Fruit fly (Drosophila melanogaster) whole organism, embryonic: ENCODE data around the gene mthl9.
A peak's percentile ranks its signal among the peaks of the same experiment; 100 is the strongest.

Experiments used
- BEAF-32 ChIP-seq: fragments of 200-800 bp; sonication (Bioruptor generic); optimal IDR thresholded peaks from 3 replicates; lab custom pipeline; 2017; ENCODE audit warnings: missing biosample characterization, missing genetic modification characterization, mild to moderate bottlenecking, moderate library complexity, missing genetic modification reagents
- Bgb ChIP-seq: fragments of 200-800 bp; sonication (Bioruptor generic); IDR thresholded peaks from 2 replicates; pipeline ENCODE4 v1.3.6; 2022; ENCODE audit warnings: missing biosample characterization, missing genetic modification characterization; ENCODE audit not compliant: partially characterized antibody
- CG10274 ChIP-seq: fragments of 200-800 bp; sonication (Bioruptor generic); optimal IDR thresholded peaks from 3 replicates; lab custom pipeline; 2017; ENCODE audit warnings: missing biosample characterization, mild to moderate bottlenecking, missing genetic modification characterization
- CG11398 ChIP-seq: fragments of 200-800 bp; sonication (Bioruptor generic); optimal IDR thresholded peaks from 2 replicates; lab custom pipeline; 2016; ENCODE audit warnings: missing biosample characterization, missing genetic modification characterization
- CG11695 ChIP-seq: fragments of 200-800 bp; sonication (Bioruptor generic); IDR thresholded peaks from 3 replicates; pipeline ENCODE4 v1.3.6; 2022; ENCODE audit warnings: missing biosample characterization, missing genetic modification characterization
- CG12659 ChIP-seq: fragments of 200-800 bp; sonication (Bioruptor generic); optimal IDR thresholded peaks from 3 replicates; lab custom pipeline; 2017; ENCODE audit warnings: mild to moderate bottlenecking, missing biosample characterization, missing genetic modification reagents, missing genetic modification characterization
- CG17328 ChIP-seq: fragments of 200-800 bp; sonication (Bioruptor generic); IDR thresholded peaks from 2 replicates; pipeline ENCODE4 v1.3.6; 2022; ENCODE audit warnings: missing biosample characterization, missing genetic modification characterization
- CG18619 ChIP-seq: fragments of 200-800 bp; sonication (Bioruptor generic); optimal IDR thresholded peaks from 3 replicates; lab custom pipeline; 2017; ENCODE audit warnings: missing biosample characterization, mild to moderate bottlenecking, missing genetic modification characterization
- CG30020 ChIP-seq: fragments of 200-800 bp; optimal IDR thresholded peaks from 2 replicates; lab custom pipeline; 2019; ENCODE audit warnings: missing biosample characterization, mild to moderate bottlenecking, missing genetic modification characterization, moderate library complexity
- CG30431 ChIP-seq: fragments of 200-800 bp; sonication (Bioruptor generic); optimal IDR thresholded peaks from 2 replicates; lab custom pipeline; 2017; ENCODE audit warnings: missing biosample characterization, missing genetic modification characterization
- CG3995 ChIP-seq: fragments of 200-800 bp; sonication (Bioruptor generic); optimal IDR thresholded peaks from 3 replicates; lab custom pipeline; 2016; ENCODE audit warnings: missing biosample characterization, missing genetic modification characterization
- CG6175 ChIP-seq: fragments of 200-800 bp; sonication (Bioruptor generic); IDR thresholded peaks from 3 replicates; pipeline ENCODE4 v1.3.6; 2022; ENCODE audit warnings: missing biosample characterization, missing genetic modification characterization
- CG7271 ChIP-seq: fragments of 200-800 bp; sonication (Bioruptor generic); optimal IDR thresholded peaks from 2 replicates; lab custom pipeline; 2018; ENCODE audit warnings: missing biosample characterization, mild to moderate bottlenecking, missing genetic modification characterization, moderate library complexity
- CG8924 ChIP-seq: fragments of 200-800 bp; optimal IDR thresholded peaks from 3 replicates; lab custom pipeline; 2019; ENCODE audit warnings: missing biosample characterization, mild to moderate bottlenecking, missing genetic modification characterization, moderate library complexity
- D ChIP-seq, 2 experiments: fragments of 200-800 bp in 1 of 2; fragments of >200 bp in 1 of 2; sonication (Bioruptor generic) in 1 of 2; optimal IDR thresholded peaks; 2 replicates in 1 of 2; 3 replicates in 1 of 2; lab custom pipeline; 2017; ENCODE audit warnings: mild to moderate bottlenecking in 1 of 2, missing biosample characterization in 1 of 2, missing genetic modification characterization in 1 of 2, missing genetic modification reagents in 1 of 2
- Dip3 ChIP-seq: fragments of 200-800 bp; sonication (Bioruptor generic); optimal IDR thresholded peaks from 3 replicates; lab custom pipeline; 2016; ENCODE audit warnings: missing biosample characterization, missing genetic modification characterization
- Doc3 ChIP-seq: fragments of 200-800 bp; sonication (Bioruptor generic); IDR thresholded peaks from 3 replicates; pipeline ENCODE4 v1.3.6; 2022; ENCODE audit warnings: missing biosample characterization, missing genetic modification characterization; ENCODE audit not compliant: partially characterized antibody
- Dp ChIP-seq: fragments of 200-800 bp; sonication (Bioruptor generic); optimal IDR thresholded peaks from 2 replicates; lab custom pipeline; 2018; ENCODE audit warnings: missing biosample characterization, mild to moderate bottlenecking, missing genetic modification characterization, moderate library complexity
- Hmr ChIP-seq: fragments of 200-800 bp; sonication (Bioruptor generic); optimal IDR thresholded peaks from 3 replicates; lab custom pipeline; 2017; ENCODE audit warnings: mild to moderate bottlenecking, missing biosample characterization, missing genetic modification reagents, missing genetic modification characterization
- Hr78 ChIP-seq, 2 experiments: fragments of 200-800 bp in 1 of 2; fragments of >200 bp in 1 of 2; sonication (Bioruptor generic) in 1 of 2; optimal IDR thresholded peaks; 2 replicates each; lab custom pipeline; 2017 to 2019; ENCODE audit warnings: missing biosample characterization in 2 of 2, missing genetic modification characterization in 2 of 2, mild to moderate bottlenecking in 1 of 2, moderate library complexity in 1 of 2
- Lhr ChIP-seq: fragments of 200-800 bp; sonication (Bioruptor generic); optimal IDR thresholded peaks from 3 replicates; lab custom pipeline; 2017; ENCODE audit warnings: mild to moderate bottlenecking, missing biosample characterization, missing genetic modification reagents, missing genetic modification characterization
- Lpt ChIP-seq: fragments of >200 bp; optimal IDR thresholded peaks from 2 replicates; lab custom pipeline; 2018; ENCODE audit warnings: missing biosample characterization, missing genetic modification characterization
- MTF-1 ChIP-seq: fragments of 200-800 bp; sonication (Bioruptor generic); optimal IDR thresholded peaks from 2 replicates; lab custom pipeline; 2018; ENCODE audit warnings: missing biosample characterization, mild to moderate bottlenecking, missing genetic modification characterization, borderline replicate concordance
- Mrtf ChIP-seq: fragments of 200-800 bp; sonication (Bioruptor generic); IDR thresholded peaks from 3 replicates; pipeline ENCODE4 v1.3.6; 2022; ENCODE audit warnings: missing biosample characterization, missing genetic modification characterization
- Myb ChIP-seq: fragments of 200-800 bp; sonication (Bioruptor generic); optimal IDR thresholded peaks from 2 replicates; lab custom pipeline; 2016; ENCODE audit warnings: missing biosample characterization, missing genetic modification characterization
- NK7.1 ChIP-seq: fragments of 200-800 bp; sonication (Bioruptor generic); optimal IDR thresholded peaks from 3 replicates; lab custom pipeline; 2016; ENCODE audit warnings: missing biosample characterization, missing genetic modification characterization
- Usf ChIP-seq: fragments of 200-800 bp; sonication (Bioruptor generic); optimal IDR thresholded peaks from 2 replicates; lab custom pipeline; 2017; ENCODE audit warnings: missing genotype, missing biosample characterization, missing genetic modification characterization
- Vsx1 ChIP-seq: fragments of 200-800 bp; sonication (Bioruptor generic); optimal IDR thresholded peaks from 2 replicates; lab custom pipeline; 2017; ENCODE audit warnings: missing biosample characterization, mild to moderate bottlenecking, missing genetic modification characterization, missing genetic modification reagents
- amos ChIP-seq: fragments of 200-800 bp; sonication (Bioruptor generic); IDR thresholded peaks from 2 replicates; pipeline ENCODE4 v1.3.6; 2022; ENCODE audit warnings: missing biosample characterization, missing genetic modification characterization; ENCODE audit not compliant: partially characterized antibody
- aop ChIP-seq: fragments of 200-800 bp; sonication (Bioruptor generic); IDR thresholded peaks from 2 replicates; pipeline ENCODE4 v1.3.6; 2022; ENCODE audit warnings: missing biosample characterization, missing genetic modification characterization
- btn ChIP-seq: fragments of 200-800 bp; sonication (Bioruptor generic); optimal IDR thresholded peaks from 2 replicates; lab custom pipeline; 2016; ENCODE audit warnings: missing biosample characterization, missing genetic modification characterization
- chinmo ChIP-seq: fragments of 200-800 bp; sonication (Bioruptor generic); IDR thresholded peaks from 4 replicates; pipeline ENCODE4 v1.3.6; 2022; ENCODE audit warnings: missing biosample characterization, missing genetic modification characterization; ENCODE audit not compliant: partially characterized antibody
- corto ChIP-seq: fragments of 200-800 bp; sonication (Bioruptor generic); optimal IDR thresholded peaks from 2 replicates; lab custom pipeline; 2016; ENCODE audit warnings: missing biosample characterization, mild to moderate bottlenecking, missing genetic modification characterization, moderate library complexity
- dimm ChIP-seq: fragments of 200-800 bp; sonication (Bioruptor generic); IDR thresholded peaks from 2 replicates; pipeline ENCODE4 v1.3.6; 2022; ENCODE audit warnings: missing biosample characterization, missing genetic modification characterization
- gcm ChIP-seq: fragments of 200-800 bp; sonication (Bioruptor generic); optimal IDR thresholded peaks from 2 replicates; lab custom pipeline; 2019; ENCODE audit warnings: missing biosample characterization, mild to moderate bottlenecking, missing genetic modification characterization, moderate library complexity
- hb ChIP-seq: fragments of 200-800 bp; sonication (Bioruptor generic); IDR thresholded peaks from 3 replicates; pipeline ENCODE4 v1.3.6; 2022; ENCODE audit warnings: missing biosample characterization, missing genetic modification characterization; ENCODE audit not compliant: partially characterized antibody
- her ChIP-seq: fragments of 200-800 bp; sonication (Bioruptor generic); optimal IDR thresholded peaks from 2 replicates; lab custom pipeline; 2016; ENCODE audit warnings: missing biosample characterization, missing genetic modification characterization
- jumu ChIP-seq: fragments of 200-800 bp; sonication (Bioruptor generic); optimal IDR thresholded peaks from 3 replicates; lab custom pipeline; 2016; ENCODE audit warnings: missing biosample characterization, missing genetic modification characterization
- nerfin-1 ChIP-seq: fragments of 200-800 bp; sonication (Bioruptor generic); optimal IDR thresholded peaks from 3 replicates; lab custom pipeline; 2019; ENCODE audit warnings: missing biosample characterization, mild to moderate bottlenecking, missing genetic modification characterization, moderate library complexity
- nerfin-2 ChIP-seq: fragments of 200-800 bp; sonication (Bioruptor generic); IDR thresholded peaks from 2 replicates; pipeline ENCODE4 v1.3.6; 2022; ENCODE audit warnings: missing biosample characterization, missing genetic modification characterization; ENCODE audit not compliant: partially characterized antibody
- psq ChIP-seq: fragments of 200-800 bp; sonication (Bioruptor generic); optimal IDR thresholded peaks from 2 replicates; lab custom pipeline; 2017; ENCODE audit warnings: missing biosample characterization, missing genetic modification characterization
- seq ChIP-seq: fragments of 200-800 bp; sonication (Bioruptor generic); IDR thresholded peaks from 2 replicates; pipeline ENCODE4 v1.3.6; 2022; ENCODE audit warnings: missing biosample characterization, missing genetic modification characterization
- slou ChIP-seq: fragments of 200-800 bp; sonication (Bioruptor generic); optimal IDR thresholded peaks from 3 replicates; lab custom pipeline; 2016; ENCODE audit warnings: missing biosample characterization, missing genetic modification characterization
- sug ChIP-seq: fragments of 200-800 bp; optimal IDR thresholded peaks from 2 replicates; lab custom pipeline; 2019; ENCODE audit warnings: missing biosample characterization, mild to moderate bottlenecking, missing genetic modification characterization, moderate library complexity

mthl9 gene

dm6 chr3L:346656-347640, 14.8 kb upstream of the mthl9 start, which contains the start of gene mth (continued):
- TF ChIP-seq CG3995 (peak; percentile 54), Lhr (GFP tag; lab: Kevin White, UChicago) (peak; percentile 38), dimm (no peak), CG10274 (GFP tag; lab: Kevin White, UChicago) (no peak), CG17328 (GFP tag; lab: Robert Waterston, UW) (no peak), aop (GFP tag; lab: Robert Waterston, UW) (no peak), CG30020 (tag; lab: Kevin White, UChicago) (peak; percentile 89), btn (GFP tag; lab: Kevin White, UChicago) (no peak), Usf (GFP tag; lab: Kevin White, UChicago) (no peak), D (optimal IDR thresholded peaks at IDR 0.05; lab: Kevin White, UChicago) (peak; percentile 56), D (GFP tag; optimal IDR thresholded peaks at IDR 0.05; lab: Kevin White, UChicago) (no peak), CG18619 (GFP tag; lab: Kevin White, UChicago) (no peak), seq (GFP tag; lab: Robert Waterston, UW) (no peak), corto (peak; percentile 58), gcm (GFP tag; lab: Kevin White, UChicago) (no peak), psq (no peak)

- no peak for TF ChIP-seq Vsx1 (GFP tag; lab: Kevin White, UChicago)
- no peak for TF ChIP-seq CG12659 (GFP tag; lab: Kevin White, UChicago)
- TF ChIP-seq Lpt (GFP tag; lab: Kevin White, UChicago), result no peak
- TF ChIP-seq CG11695 (GFP tag; lab: Robert Waterston, UW), result no peak
- no peak for TF ChIP-seq Bgb (GFP tag; lab: Robert Waterston, UW)
- TF ChIP-seq CG7271 (tag; lab: Kevin White, UChicago), result no peak
- no peak for TF ChIP-seq hb (GFP tag; lab: Robert Waterston, UW)
Observed at dm6 chr3L:343316-343715, 11.2 kb upstream of the mthl9 start.

dm6 chr3L:342839-343238, 10.7 kb upstream of the mthl9 start, which contains the start of gene mthl10:
TSS of gene mthl10 (minus strand) at chr3L:342915.
- TF ChIP-seq CG12659 (GFP tag; lab: Kevin White, UChicago) (peak; percentile 10), Myb (peak; percentile 13), chinmo (GFP tag; lab: Robert Waterston, UW) (0 out of 4 replicates have a peak, but pooled peaks have one; percentile 53), CG30431 (GFP tag; lab: Kevin White, UChicago) (no peak), her (GFP tag; lab: Kevin White, UChicago) (peak; percentile 81), Dip3 (no peak), slou (GFP tag; lab: Kevin White, UChicago) (no peak), jumu (no peak), Dp (GFP tag; lab: Kevin White, UChicago) (peak; percentile 24), NK7.1 (no peak), BEAF-32 (GFP tag; lab: Kevin White, UChicago) (peak; percentile 4), CG8924 (tag; lab: Kevin White, UChicago) (no peak), MTF-1 (GFP tag; lab: Kevin White, UChicago) (no peak), nerfin-2 (no peak), CG6175 (no peak), amos (GFP tag; lab: Robert Waterston, UW) (peak; percentile 12; the same call in 1 of the 2 replicates), CG11398 (GFP tag; lab: Kevin White, UChicago) (no peak), Doc3 (no peak), Mrtf (GFP tag; lab: Robert Waterston, UW) (no peak), nerfin-1 (no peak), Hr78 (GFP tag; optimal IDR thresholded peaks at IDR 0.05; lab: Kevin White, UChicago) (peak in 1 of 2 experiments; percentile 98), sug (peak; percentile 11), Hmr (GFP tag; lab: Kevin White, UChicago) (peak; percentile 52)
